Fruit fly (Drosophila melanogaster) whole organism, embryonic: ENCODE data around the gene hyd.

Experiments
- Atf3 ChIP-seq: fragments of 200-800 bp; sonication (Bioruptor generic); optimal IDR thresholded peaks from 3 replicates; lab custom pipeline; 2016; ENCODE audit warnings: missing biosample characterization, missing genetic modification characterization
- BEAF-32 ChIP-seq: fragments of 200-800 bp; sonication (Bioruptor generic); optimal IDR thresholded peaks from 3 replicates; lab custom pipeline; 2017; ENCODE audit warnings: missing biosample characterization, missing genetic modification characterization, mild to moderate bottlenecking, moderate library complexity, missing genetic modification reagents
- BtbVII ChIP-seq: fragments of 200-800 bp; sonication (Bioruptor generic); optimal IDR thresholded peaks from 3 replicates; lab custom pipeline; 2017; ENCODE audit warnings: missing biosample characterization, mild to moderate bottlenecking, missing genetic modification characterization
- CG10321 ChIP-seq: fragments of 200-800 bp; sonication (Bioruptor generic); IDR thresholded peaks from 2 replicates; pipeline ENCODE4 v1.3.6; 2022; ENCODE audit warnings: missing biosample characterization, missing genetic modification characterization
- CG10565 ChIP-seq: fragments of 200-800 bp; sonication (Bioruptor generic); optimal IDR thresholded peaks from 3 replicates; lab custom pipeline; 2016; ENCODE audit warnings: missing biosample characterization, mild to moderate bottlenecking, missing genetic modification characterization
- CG11093 ChIP-seq: fragments of 200-800 bp; sonication (Bioruptor generic); IDR thresholded peaks from 3 replicates; pipeline ENCODE4 v1.3.6; 2022; ENCODE audit warnings: missing biosample characterization, missing genetic modification characterization
- CG11695 ChIP-seq: fragments of 200-800 bp; sonication (Bioruptor generic); IDR thresholded peaks from 3 replicates; pipeline ENCODE4 v1.3.6; 2022; ENCODE audit warnings: missing biosample characterization, missing genetic modification characterization
- CG12769 ChIP-seq: fragments of 200-800 bp; sonication (Bioruptor generic); optimal IDR thresholded peaks from 2 replicates; lab custom pipeline; 2019; ENCODE audit warnings: missing biosample characterization, mild to moderate bottlenecking, missing genetic modification characterization, moderate library complexity
- CG13296 ChIP-seq: fragments of 200-800 bp; sonication (Bioruptor generic); optimal IDR thresholded peaks from 3 replicates; lab custom pipeline; 2018; ENCODE audit warnings: missing biosample characterization, mild to moderate bottlenecking, missing genetic modification characterization
- CG13424 ChIP-seq: fragments of 200-800 bp; sonication (Bioruptor generic); optimal IDR thresholded peaks from 2 replicates; lab custom pipeline; 2019; ENCODE audit warnings: missing biosample characterization, mild to moderate bottlenecking, missing genetic modification characterization, moderate library complexity
- CG13894 ChIP-seq: fragments of 200-800 bp; sonication (Bioruptor generic); optimal IDR thresholded peaks from 3 replicates; lab custom pipeline; 2018; ENCODE audit warnings: missing biosample characterization, mild to moderate bottlenecking, missing genetic modification characterization, moderate library complexity
- CG15011 ChIP-seq: fragments of 200-800 bp; sonication (Bioruptor generic); optimal IDR thresholded peaks from 3 replicates; lab custom pipeline; 2018; ENCODE audit warnings: missing biosample characterization, mild to moderate bottlenecking, missing genetic modification characterization
- CG15073 ChIP-seq: fragments of 200-800 bp; sonication (Bioruptor generic); optimal IDR thresholded peaks from 2 replicates; lab custom pipeline; 2016; ENCODE audit warnings: missing biosample characterization, missing genetic modification characterization
- CG15479 ChIP-seq: fragments of 200-800 bp; sonication (Bioruptor generic); optimal IDR thresholded peaks from 3 replicates; lab custom pipeline; 2019; ENCODE audit warnings: missing biosample characterization, mild to moderate bottlenecking, missing genetic modification characterization, moderate library complexity
- CG17361 ChIP-seq: fragments of 200-800 bp; sonication (Bioruptor generic); IDR thresholded peaks from 3 replicates; pipeline ENCODE4 v1.3.6; 2022; ENCODE audit warnings: missing biosample characterization, missing genetic modification characterization
- CG31388 ChIP-seq: fragments of 200-800 bp; sonication (Bioruptor generic); optimal IDR thresholded peaks from 2 replicates; lab custom pipeline; 2016; ENCODE audit warnings: missing biosample characterization, missing genetic modification characterization
- CG3726 ChIP-seq: fragments of 200-800 bp; sonication (Bioruptor generic); IDR thresholded peaks from 3 replicates; pipeline ENCODE4, ENCODE4 v1.3.6; 2022; ENCODE audit warnings: missing biosample characterization, missing genetic modification characterization
- CG6813 ChIP-seq: fragments of 200-800 bp; sonication (Bioruptor generic); optimal IDR thresholded peaks from 2 replicates; lab custom pipeline; 2017; ENCODE audit warnings: missing biosample characterization, missing genetic modification characterization, mild to moderate bottlenecking, moderate library complexity, missing genetic modification reagents
- CG7745 ChIP-seq: fragments of 200-800 bp; sonication (Bioruptor generic); optimal IDR thresholded peaks from 2 replicates; lab custom pipeline; 2018; ENCODE audit warnings: missing biosample characterization, mild to moderate bottlenecking, missing genetic modification characterization, moderate library complexity
- CG7963 ChIP-seq: fragments of 200-800 bp; sonication (Bioruptor generic); IDR thresholded peaks from 3 replicates; pipeline ENCODE4 v1.3.6; 2022; ENCODE audit warnings: missing biosample characterization, missing genetic modification characterization; ENCODE audit not compliant: partially characterized antibody
- CrebB ChIP-seq: fragments of 200-800 bp; sonication (Bioruptor generic); optimal IDR thresholded peaks from 3 replicates; lab custom pipeline; 2018; ENCODE audit warnings: missing biosample characterization, mild to moderate bottlenecking, missing genetic modification characterization
- Ets65A ChIP-seq: fragments of 200-800 bp; sonication (Bioruptor generic); peaks from one replicate; lab custom pipeline; 2016; ENCODE audit warnings: missing biosample characterization, missing genetic modification characterization
- Gug ChIP-seq: fragments of 200-800 bp; sonication (Bioruptor generic); IDR thresholded peaks from 4 replicates; pipeline ENCODE4 v1.3.6; 2022; ENCODE audit warnings: missing biosample characterization, missing genetic modification characterization
- Hmr ChIP-seq: fragments of 200-800 bp; sonication (Bioruptor generic); optimal IDR thresholded peaks from 3 replicates; lab custom pipeline; 2017; ENCODE audit warnings: mild to moderate bottlenecking, missing biosample characterization, missing genetic modification reagents, missing genetic modification characterization
- Hr51 ChIP-seq, 2 experiments: fragments of 200-800 bp; sonication (Bioruptor generic); optimal IDR thresholded peaks; 2 replicates in 1 of 2; 3 replicates in 1 of 2; lab custom pipeline; 2016 to 2018; ENCODE audit warnings: missing biosample characterization in 2 of 2, missing genetic modification characterization in 2 of 2, mild to moderate bottlenecking in 1 of 2, moderate library complexity in 1 of 2
- Meics ChIP-seq: fragments of 200-800 bp; sonication (Bioruptor generic); optimal IDR thresholded peaks from 2 replicates; lab custom pipeline; 2017; ENCODE audit warnings: missing biosample characterization, mild to moderate bottlenecking, missing genetic modification characterization
- PHDP ChIP-seq: fragments of 200-800 bp; sonication (Bioruptor generic); optimal IDR thresholded peaks from 3 replicates; lab custom pipeline; 2018; ENCODE audit warnings: missing biosample characterization, mild to moderate bottlenecking, missing genetic modification characterization, moderate library complexity
- Pdp1 ChIP-seq, 2 experiments: fragments of 200-800 bp; sonication (Bioruptor generic); optimal IDR thresholded peaks; 3 replicates each; lab custom pipeline; 2016; ENCODE audit warnings: missing biosample characterization in 2 of 2, missing genetic modification characterization in 2 of 2, mild to moderate bottlenecking in 1 of 2, moderate library complexity in 1 of 2
- Ravus ChIP-seq: fragments of 200-800 bp; sonication (Bioruptor generic); IDR thresholded peaks from 2 replicates; pipeline ENCODE4 v1.3.6; 2022; ENCODE audit warnings: missing biosample characterization, missing genetic modification characterization
- Stat92E ChIP-seq, 3 experiments: fragments of >200 bp in 2 of 3; fragments of 200-800 bp in 1 of 3; sonication (Bioruptor generic) in 1 of 3; optimal IDR thresholded peaks; 2 replicates each; lab custom pipeline; 2017 to 2019; ENCODE audit warnings: missing biosample characterization in 3 of 3, missing genetic modification characterization in 3 of 3, mild to moderate bottlenecking in 1 of 3, moderate library complexity in 1 of 3
- btn ChIP-seq: fragments of 200-800 bp; sonication (Bioruptor generic); optimal IDR thresholded peaks from 2 replicates; lab custom pipeline; 2016; ENCODE audit warnings: missing biosample characterization, missing genetic modification characterization
- crc ChIP-seq: fragments of 200-800 bp; sonication (Bioruptor generic); optimal IDR thresholded peaks from 2 replicates; lab custom pipeline; 2016; ENCODE audit warnings: missing biosample characterization, missing genetic modification characterization
- dmrt99B ChIP-seq: fragments of 200-800 bp; sonication (Bioruptor generic); optimal IDR thresholded peaks from 2 replicates; lab custom pipeline; 2018; ENCODE audit warnings: missing biosample characterization, mild to moderate bottlenecking, missing genetic modification characterization, moderate library complexity
- esg ChIP-seq: fragments of 200-800 bp; sonication (Bioruptor generic); conservative IDR thresholded peaks from 2 replicates; pipeline ENCODE4 v1.3.6; 2022; ENCODE audit warnings: missing biosample characterization, missing genetic modification characterization
- eve ChIP-seq, 2 experiments: fragments of >200 bp; optimal IDR thresholded peaks; 2 replicates each; lab custom pipeline; 2017; ENCODE audit warnings: missing biosample characterization in 2 of 2, missing genetic modification characterization in 2 of 2
- fu2 ChIP-seq: fragments of 200-800 bp; sonication (Bioruptor generic); optimal IDR thresholded peaks from 2 replicates; lab custom pipeline; 2016; ENCODE audit warnings: missing biosample characterization, missing genetic modification characterization
- gcm2 ChIP-seq: fragments of 200-800 bp; sonication (Bioruptor generic); optimal IDR thresholded peaks from 2 replicates; lab custom pipeline; 2016; ENCODE audit warnings: missing biosample characterization, missing genetic modification characterization
- gro ChIP-seq: fragments of 200-800 bp; sonication (Bioruptor generic); optimal IDR thresholded peaks from 2 replicates; lab custom pipeline; 2016; ENCODE audit warnings: missing biosample characterization, missing genetic modification characterization
- her ChIP-seq: fragments of 200-800 bp; sonication (Bioruptor generic); optimal IDR thresholded peaks from 2 replicates; lab custom pipeline; 2016; ENCODE audit warnings: missing biosample characterization, missing genetic modification characterization
- inv ChIP-seq: fragments of 200-800 bp; sonication (Bioruptor generic); IDR thresholded peaks from 2 replicates; pipeline ENCODE4 v1.3.6; 2022; ENCODE audit warnings: missing biosample characterization, missing genetic modification characterization; ENCODE audit not compliant: partially characterized antibody
- kni ChIP-seq: fragments of 200-800 bp; sonication (Bioruptor generic); optimal IDR thresholded peaks from 3 replicates; lab custom pipeline; 2017; ENCODE audit warnings: mild to moderate bottlenecking, missing biosample characterization, missing genetic modification reagents, missing genetic modification characterization
- lmd ChIP-seq: fragments of 200-800 bp; sonication (Bioruptor generic); IDR thresholded peaks from 2 replicates; pipeline ENCODE4 v1.3.6; 2022; ENCODE audit warnings: missing biosample characterization, missing genetic modification characterization
- lola ChIP-seq, 3 experiments: fragments of >200 bp in 2 of 3; fragments of 200-800 bp in 1 of 3; sonication (Bioruptor generic) in 1 of 3; optimal IDR thresholded peaks; 2 replicates each; lab custom pipeline; 2017 to 2019; ENCODE audit warnings: missing biosample characterization in 3 of 3, missing genetic modification characterization in 3 of 3, mild to moderate bottlenecking in 1 of 3, moderate library complexity in 1 of 3
- otp ChIP-seq: fragments of 200-800 bp; sonication (Bioruptor generic); IDR thresholded peaks from 3 replicates; pipeline ENCODE4, ENCODE4 v1.3.6; 2022; ENCODE audit warnings: missing biosample characterization, missing genetic modification characterization
- p53 ChIP-seq: fragments of 200-800 bp; sonication (Bioruptor generic); optimal IDR thresholded peaks from 2 replicates; lab custom pipeline; 2016; ENCODE audit warnings: missing biosample characterization, missing genetic modification characterization
- pb ChIP-seq: fragments of 200-800 bp; sonication (Bioruptor generic); optimal IDR thresholded peaks from 3 replicates; lab custom pipeline; 2016; ENCODE audit warnings: missing biosample characterization, missing genetic modification characterization
- sens-2 ChIP-seq: fragments of 200-800 bp; sonication (Bioruptor generic); IDR thresholded peaks from 2 replicates; pipeline ENCODE4 v1.3.6; 2022; ENCODE audit warnings: missing biosample characterization, missing genetic modification characterization
- tgo ChIP-seq: fragments of 200-800 bp; sonication (Bioruptor generic); IDR thresholded peaks from 3 replicates; pipeline ENCODE4 v1.3.6; 2022; ENCODE audit warnings: missing biosample characterization, missing genetic modification characterization
- vnd ChIP-seq: fragments of 200-800 bp; sonication (Bioruptor generic); IDR thresholded peaks from 3 replicates; pipeline ENCODE4 v1.3.6; 2022; ENCODE audit warnings: missing biosample characterization, missing genetic modification characterization; ENCODE audit not compliant: partially characterized antibody
- zen2 ChIP-seq: fragments of 200-800 bp; sonication (Bioruptor generic); IDR thresholded peaks from 3 replicates; pipeline ENCODE4 v1.3.6; 2022; ENCODE audit warnings: missing biosample characterization, missing genetic modification characterization; ENCODE audit not compliant: partially characterized antibody

hyd gene

dm6 chr3R:9710886-9711285 is 14.5 kb downstream of the hyd start, which contains the start of the genes trbd and dmt (continued):
- TF ChIP-seq CG10565 (GFP tag; lab: Kevin White, UChicago), result no peak
- no peak for TF ChIP-seq PHDP (tag; lab: Kevin White, UChicago)
- TF ChIP-seq CG11093 (GFP tag; lab: Robert Waterston, UW), result no peak
- peak; percentile 98 for TF ChIP-seq Ets65A (GFP tag; lab: Kevin White, UChicago)
- no peak for TF ChIP-seq BtbVII (GFP tag; lab: Kevin White, UChicago)
- no peak for TF ChIP-seq Ravus
- TF ChIP-seq CG15011 (GFP tag; lab: Kevin White, UChicago), result no peak
- TF ChIP-seq BEAF-32 (GFP tag; lab: Kevin White, UChicago), result peak; percentile 82
- TF ChIP-seq fu2 (GFP tag; lab: Kevin White, UChicago), result peak; percentile 68
- no peak for TF ChIP-seq otp (GFP tag; lab: Robert Waterston, UW)
- no peak for TF ChIP-seq Meics (GFP tag; lab: Kevin White, UChicago)
- no peak for TF ChIP-seq CG13296 (GFP tag; lab: Kevin White, UChicago)
- TF ChIP-seq CG10321, result no peak
- no peak for TF ChIP-seq CG13894 (tag; lab: Kevin White, UChicago)
- no peak for TF ChIP-seq eve (GFP tag; optimal IDR thresholded peaks at IDR 0.05; lab: Kevin White, UChicago)
- no peak for TF ChIP-seq CG15073 (GFP tag; lab: Kevin White, UChicago)
- TF ChIP-seq sens-2, result no peak
- no peak for TF ChIP-seq zen2 (GFP tag; lab: Robert Waterston, UW)
- peak in 1 of 3 experiments; percentile 64 for TF ChIP-seq Stat92E (GFP tag; optimal IDR thresholded peaks at IDR 0.05; lab: Kevin White, UChicago)
- peak; percentile 50 for TF ChIP-seq Atf3
- TF ChIP-seq dmrt99B, result no peak
- no peak for TF ChIP-seq tgo (GFP tag; lab: Robert Waterston, UW)
- TF ChIP-seq pb (GFP tag; lab: Kevin White, UChicago), result no peak
- TF ChIP-seq CG31388, result no peak
- TF ChIP-seq vnd, result no peak
- TF ChIP-seq CG11695 (GFP tag; lab: Robert Waterston, UW), result no peak
- no peak for TF ChIP-seq lola (GFP tag; optimal IDR thresholded peaks at IDR 0.05; lab: Kevin White, UChicago)
- peak in 1 of 2 experiments; percentile 52 for TF ChIP-seq Pdp1 (GFP tag; optimal IDR thresholded peaks at IDR 0.05; lab: Kevin White, UChicago)
- no peak for TF ChIP-seq Hmr (GFP tag; lab: Kevin White, UChicago)
- no peak for TF ChIP-seq lmd (GFP tag; lab: Robert Waterston, UW)
- no peak for TF ChIP-seq CG3726
- no peak for TF ChIP-seq Gug
- no peak for TF ChIP-seq CG17361 (GFP tag; lab: Robert Waterston, UW)
- no peak for TF ChIP-seq kni (GFP tag; lab: Kevin White, UChicago)
- no peak for TF ChIP-seq CG15479 (GFP tag; lab: Kevin White, UChicago)
- peak; percentile 19 for TF ChIP-seq btn (GFP tag; lab: Kevin White, UChicago)
- TF ChIP-seq her (GFP tag; lab: Kevin White, UChicago), result peak; percentile 73
- peak; percentile 78 for TF ChIP-seq p53 (GFP tag; lab: Kevin White, UChicago)
- TF ChIP-seq gcm2 (GFP tag; lab: Kevin White, UChicago), result peak; percentile 21
- peak; percentile 49 for TF ChIP-seq CrebB (tag; lab: Kevin White, UChicago)
- no peak for TF ChIP-seq esg (GFP tag; lab: Robert Waterston, UW)
- TF ChIP-seq CG12769 (tag; lab: Kevin White, UChicago), result no peak
- TF ChIP-seq CG7745 (tag; lab: Kevin White, UChicago), result no peak
- no peak for TF ChIP-seq CG7963 (GFP tag; lab: Robert Waterston, UW)
- no peak for TF ChIP-seq crc (GFP tag; lab: Kevin White, UChicago)
- TF ChIP-seq CG6813 (GFP tag; lab: Kevin White, UChicago), result no peak
- TF ChIP-seq Hr51 (GFP tag; optimal IDR thresholded peaks at IDR 0.05; lab: Kevin White, UChicago), result peak in 1 of 2 experiments; percentile 74
- TF ChIP-seq gro (GFP tag; lab: Kevin White, UChicago), result peak; percentile 89
- TF ChIP-seq inv, result no peak
- no peak for TF ChIP-seq CG13424 (tag; lab: Kevin White, UChicago)
